Worm (Caenorhabditis elegans) whole organism, L1 larva: ENCODE measurements around the gene rad-54.B.

Source experiments
- C34B4.2 ChIP-seq: sonication (generic microtip); optimal IDR thresholded peaks from 2 replicates; lab custom pipeline; 2017; ENCODE audit warnings: mild to moderate bottlenecking, missing genetic modification characterization, missing compliant biosample characterization
- aly-2 ChIP-seq: fragments of 150-350 bp; optimal IDR thresholded peaks from 2 replicates; lab custom pipeline; 2014; ENCODE audit warnings: missing biosample characterization, missing genetic modification characterization
- blmp-1 ChIP-seq: fragments of 150-350 bp; optimal IDR thresholded peaks from 2 replicates; lab custom pipeline; 2014; ENCODE audit warnings: missing biosample characterization, missing genetic modification characterization
- ceh-88 ChIP-seq: fragments of 200-800 bp; sonication (Bioruptor generic); IDR thresholded peaks from 2 replicates; pipeline ENCODE4 v1.3.6; 2022; ENCODE audit warnings: missing genetic modification characterization, missing compliant biosample characterization
- ceh-90 ChIP-seq: sonication (generic microtip); optimal IDR thresholded peaks from 2 replicates; lab custom pipeline; 2016; ENCODE audit warnings: missing genetic modification characterization, missing compliant biosample characterization
- dsc-1 ChIP-seq: sonication (generic microtip); optimal IDR thresholded peaks from 2 replicates; lab custom pipeline; 2016; ENCODE audit warnings: mild to moderate bottlenecking, missing genetic modification characterization, missing compliant biosample characterization
- efl-1 ChIP-seq, 4 experiments: fragments of 150-350 bp; optimal IDR thresholded peaks in 3 of 4; peaks in 1 of 4; 1 replicate in 1 of 4; 2 replicates in 3 of 4; lab custom pipeline; 2014; ENCODE audit warnings: missing biosample characterization in 2 of 4, missing genetic modification characterization in 2 of 4, missing genetic modification reagents in 2 of 4
- efl-3 ChIP-seq: fragments of 200-800 bp; sonication (Bioruptor generic); optimal IDR thresholded peaks from 2 replicates; lab custom pipeline; 2018; ENCODE audit warnings: mild to moderate bottlenecking, missing genetic modification characterization, missing compliant biosample characterization
- fkh-10 ChIP-seq: sonication (generic microtip); optimal IDR thresholded peaks from 2 replicates; lab custom pipeline; 2017; ENCODE audit warnings: missing biosample characterization, missing genetic modification reagents, missing genetic modification characterization
- isw-1 ChIP-seq: fragments of 200-800 bp; sonication (Bioruptor generic); IDR thresholded peaks from 2 replicates; pipeline ENCODE4 v1.3.6; 2022; ENCODE audit warnings: missing genetic modification characterization, missing compliant biosample characterization
- jun-1 ChIP-seq: fragments of 150-350 bp; optimal IDR thresholded peaks from 2 replicates; lab custom pipeline; 2014; ENCODE audit warnings: missing biosample characterization, missing genetic modification reagents, missing genetic modification characterization
- lin-13 ChIP-seq: fragments of 150-350 bp; optimal IDR thresholded peaks from 2 replicates; lab custom pipeline; 2014; ENCODE audit warnings: missing biosample characterization, missing genetic modification reagents, missing genetic modification characterization
- lin-15B ChIP-seq: fragments of 150-350 bp; sonication (generic microtip); optimal IDR thresholded peaks from 3 replicates; lab custom pipeline; 2014; ENCODE audit warnings: missing biosample characterization, missing genetic modification characterization
- lin-39 ChIP-seq: fragments of 150-350 bp; optimal IDR thresholded peaks from 2 replicates; lab custom pipeline; 2014; ENCODE audit warnings: missing biosample characterization, missing genetic modification reagents, missing genetic modification characterization
- mdl-1 ChIP-seq, 2 experiments: fragments of 150-350 bp; optimal IDR thresholded peaks; 2 replicates each; lab custom pipeline; 2014 to 2017; ENCODE audit warnings: missing biosample characterization in 2 of 2, missing genetic modification characterization in 2 of 2, inconsistent platforms in 1 of 2
- mef-2 ChIP-seq: fragments of 150-350 bp; optimal IDR thresholded peaks from 2 replicates; lab custom pipeline; 2014; ENCODE audit warnings: missing biosample characterization, missing genetic modification characterization
- nhr-19 ChIP-seq: fragments of 200-800 bp; sonication (Bioruptor generic); conservative IDR thresholded peaks from 2 replicates; pipeline ENCODE4 v1.3.6; 2022; ENCODE audit warnings: missing genetic modification characterization, missing compliant biosample characterization
- nhr-28 ChIP-seq: fragments of 150-350 bp; optimal IDR thresholded peaks from 2 replicates; lab custom pipeline; 2014; ENCODE audit warnings: missing biosample characterization, missing genetic modification characterization
- nhr-47 ChIP-seq: sonication (generic microtip); optimal IDR thresholded peaks from 2 replicates; lab custom pipeline; 2016; ENCODE audit warnings: mild to moderate bottlenecking, missing genetic modification characterization, moderate library complexity, missing compliant biosample characterization
- nhr-77 ChIP-seq: fragments of 150-350 bp; optimal IDR thresholded peaks from 2 replicates; lab custom pipeline; 2014; ENCODE audit warnings: missing biosample characterization, missing genetic modification characterization
- nhr-84 ChIP-seq: sonication (generic microtip); optimal IDR thresholded peaks from 2 replicates; lab custom pipeline; 2017; ENCODE audit warnings: missing biosample characterization, missing genetic modification characterization
- nhr-90 ChIP-seq: sonication (generic microtip); optimal IDR thresholded peaks from 2 replicates; lab custom pipeline; 2016; ENCODE audit warnings: mild to moderate bottlenecking, missing genetic modification characterization, missing compliant biosample characterization; ENCODE audit not compliant: poor library complexity
- rnt-1 ChIP-seq: sonication (generic microtip); optimal IDR thresholded peaks from 2 replicates; lab custom pipeline; 2016; ENCODE audit warnings: mild to moderate bottlenecking, missing genetic modification characterization, moderate library complexity, missing compliant biosample characterization
- snpc-4 ChIP-seq: fragments of 150-350 bp; optimal IDR thresholded peaks from 2 replicates; lab custom pipeline; 2014; ENCODE audit warnings: missing biosample characterization, missing genetic modification characterization
- swsn-7 ChIP-seq: sonication (generic microtip); optimal IDR thresholded peaks from 2 replicates; lab custom pipeline; 2016; ENCODE audit warnings: missing genetic modification characterization, missing compliant biosample characterization
- tlp-1 ChIP-seq: fragments of 150-350 bp; optimal IDR thresholded peaks from 2 replicates; lab custom pipeline; 2014; ENCODE audit warnings: missing biosample characterization, missing genetic modification characterization
- unc-130 ChIP-seq: fragments of 150-350 bp; optimal IDR thresholded peaks from 2 replicates; lab custom pipeline; 2017; ENCODE audit warnings: missing biosample characterization, missing genetic modification characterization, inconsistent platforms
- unc-86 ChIP-seq: sonication (generic microtip); optimal IDR thresholded peaks from 2 replicates; lab custom pipeline; 2016; ENCODE audit warnings: missing genetic modification characterization, missing compliant biosample characterization
- unc-98 ChIP-seq: fragments of 200-800 bp; sonication (Bioruptor generic); IDR thresholded peaks from 2 replicates; pipeline ENCODE4 v1.3.6; 2022; ENCODE audit warnings: missing genetic modification characterization, missing compliant biosample characterization
- vab-15 ChIP-seq: sonication (generic microtip); optimal IDR thresholded peaks from 2 replicates; lab custom pipeline; 2017; ENCODE audit warnings: missing genotype, mild to moderate bottlenecking, missing genetic modification characterization, missing compliant biosample characterization
- xbp-1 ChIP-seq: sonication (generic microtip); optimal IDR thresholded peaks from 2 replicates; lab custom pipeline; 2016; ENCODE audit warnings: missing genetic modification characterization, missing compliant biosample characterization
- zag-1 ChIP-seq: fragments of 150-350 bp; optimal IDR thresholded peaks from 2 replicates; lab custom pipeline; 2014; ENCODE audit warnings: missing biosample characterization, missing genetic modification characterization
- zip-4 ChIP-seq: fragments of 200-800 bp; sonication (Bioruptor generic); optimal IDR thresholded peaks from 2 replicates; lab custom pipeline; 2018; ENCODE audit warnings: mild to moderate bottlenecking, missing genetic modification characterization, moderate library complexity, missing compliant biosample characterization

rad-54.B gene

ce11 chrIV:16995425-16995824 lies 45.6 kb downstream of the rad-54.B start, which contains the start of gene rom-4 (continued):
- no peak for TF ChIP-seq zag-1
- TF ChIP-seq lin-39 (tag; lab: Kevin White, UChicago): peak; percentile 17
- TF ChIP-seq snpc-4 (tag; lab: Kevin White, UChicago): peak; percentile 61
- peak; percentile 34 for TF ChIP-seq jun-1 (tag; lab: Kevin White, UChicago)
- TF ChIP-seq lin-15B (tag; lab: Kevin White, UChicago): peak; percentile 26
- no peak for TF ChIP-seq vab-15
- peak; percentile 91 for TF ChIP-seq unc-98 (GFP tag; lab: Robert Waterston, UW)
- TF ChIP-seq isw-1 (GFP tag; lab: Robert Waterston, UW): peak; percentile 69
- peak; percentile 25; the same call in 1 of the 2 replicates for TF ChIP-seq ceh-88
- no peak for TF ChIP-seq mef-2
- TF ChIP-seq unc-130: peak; percentile 88
- no peak for TF ChIP-seq nhr-28 (tag; lab: Kevin White, UChicago)
- TF ChIP-seq rnt-1 (tag; lab: Kevin White, UChicago): peak; percentile 99
- TF ChIP-seq tlp-1: no peak

- TF ChIP-seq efl-1 (optimal IDR thresholded peaks at IDR 0.05; lab: Kevin White, UChicago): no peak
- TF ChIP-seq efl-1 (GFP tag; optimal IDR thresholded peaks at IDR 0.05 in 1 of 2; lab: Kevin White, UChicago): no peak
- TF ChIP-seq nhr-84: no peak
- TF ChIP-seq efl-3 (GFP tag; lab: Kevin White, UChicago): no peak
- no peak for TF ChIP-seq lin-13
- no peak for TF ChIP-seq nhr-77 (tag; lab: Kevin White, UChicago)
- TF ChIP-seq mdl-1 (tag; optimal IDR thresholded peaks at IDR 0.05; lab: Kevin White, UChicago): no peak
- no peak for TF ChIP-seq vab-15
- TF ChIP-seq aly-2 (tag; lab: Kevin White, UChicago): no peak
- TF ChIP-seq lin-39 (tag; lab: Kevin White, UChicago): no peak
- no peak for TF ChIP-seq zip-4 (GFP tag; lab: Kevin White, UChicago)
- TF ChIP-seq dsc-1 (tag; lab: Kevin White, UChicago): no peak
- TF ChIP-seq tlp-1: no peak
- TF ChIP-seq nhr-19 (GFP tag; lab: Robert Waterston, UW): no peak
- TF ChIP-seq C34B4.2 (tag; lab: Kevin White, UChicago): no peak
- no peak for TF ChIP-seq xbp-1
- TF ChIP-seq ceh-90 (tag; lab: Kevin White, UChicago): no peak
- no peak for TF ChIP-seq nhr-90 (tag; lab: Kevin White, UChicago)
Observed at ce11 chrIV:17005734-17006133, 55.9 kb downstream of the rad-54.B start.

- TF ChIP-seq rnt-1 (tag; lab: Kevin White, UChicago) (no peak), fkh-10 (no peak), nhr-47 (tag; lab: Kevin White, UChicago) (no peak), unc-86 (no peak), nhr-84 (no peak), blmp-1 (tag; lab: Kevin White, UChicago) (no peak), swsn-7 (no peak), nhr-19 (GFP tag; lab: Robert Waterston, UW) (no peak)
Observed at ce11 chrIV:17010274-17010673, 60.4 kb downstream of the rad-54.B start.
